Worm (Caenorhabditis elegans) whole organism, L1 larva: ENCODE data around the gene R12B2.2.

Experiments
- C04F5.9 ChIP-seq: sonication (generic microtip); optimal IDR thresholded peaks from 2 replicates; lab custom pipeline; 2016; ENCODE audit warnings: missing genetic modification characterization, missing compliant biosample characterization
- C34B4.2 ChIP-seq: sonication (generic microtip); optimal IDR thresholded peaks from 2 replicates; lab custom pipeline; 2017; ENCODE audit warnings: mild to moderate bottlenecking, missing genetic modification characterization, missing compliant biosample characterization
- aly-2 ChIP-seq: fragments of 150-350 bp; optimal IDR thresholded peaks from 2 replicates; lab custom pipeline; 2014; ENCODE audit warnings: missing biosample characterization, missing genetic modification characterization
- ama-1 ChIP-seq: fragments of 150-350 bp; optimal IDR thresholded peaks from 2 replicates; lab custom pipeline; 2014
- blmp-1 ChIP-seq: fragments of 150-350 bp; optimal IDR thresholded peaks from 2 replicates; lab custom pipeline; 2014; ENCODE audit warnings: missing biosample characterization, missing genetic modification characterization
- ceh-8 ChIP-seq: fragments of 200-800 bp; sonication (Bioruptor generic); optimal IDR thresholded peaks from 2 replicates; lab custom pipeline; 2018; ENCODE audit warnings: mild to moderate bottlenecking, missing genetic modification characterization, moderate library complexity, missing compliant biosample characterization
- ceh-82 ChIP-seq, 3 experiments: fragments of 150-350 bp in 1 of 3; sonication (generic microtip) in 2 of 3; optimal IDR thresholded peaks; 2 replicates each; lab custom pipeline; 2014 to 2017; ENCODE audit warnings: missing biosample characterization in 3 of 3, missing genetic modification characterization in 3 of 3
- ceh-90 ChIP-seq: sonication (generic microtip); optimal IDR thresholded peaks from 2 replicates; lab custom pipeline; 2016; ENCODE audit warnings: missing genetic modification characterization, missing compliant biosample characterization
- dpl-1 ChIP-seq, 3 experiments: fragments of 150-350 bp in 2 of 3; sonication (generic microtip) in 1 of 3; optimal IDR thresholded peaks; 2 replicates each; lab custom pipeline; 2014 to 2017; ENCODE audit warnings: missing biosample characterization in 3 of 3, missing genetic modification characterization in 3 of 3, missing genetic modification reagents in 3 of 3
- dsc-1 ChIP-seq: sonication (generic microtip); optimal IDR thresholded peaks from 2 replicates; lab custom pipeline; 2016; ENCODE audit warnings: mild to moderate bottlenecking, missing genetic modification characterization, missing compliant biosample characterization
- efl-1 ChIP-seq, 4 experiments: fragments of 150-350 bp; optimal IDR thresholded peaks in 3 of 4; peaks in 1 of 4; 1 replicate in 1 of 4; 2 replicates in 3 of 4; lab custom pipeline; 2014; ENCODE audit warnings: missing biosample characterization in 2 of 4, missing genetic modification characterization in 2 of 4, missing genetic modification reagents in 2 of 4
- egl-13 ChIP-seq: sonication (generic microtip); optimal IDR thresholded peaks from 2 replicates; lab custom pipeline; 2016; ENCODE audit warnings: missing genotype, missing genetic modification reagents, missing genetic modification characterization, missing compliant biosample characterization
- elt-2 ChIP-seq: sonication (generic microtip); optimal IDR thresholded peaks from 2 replicates; lab custom pipeline; 2016; ENCODE audit warnings: missing genetic modification characterization, mild to moderate bottlenecking, inconsistent platforms, missing compliant biosample characterization, missing genetic modification reagents
- elt-3 ChIP-seq, 6 experiments: fragments of 150-350 bp in 1 of 6; sonication (generic microtip); optimal IDR thresholded peaks; 2 replicates each; lab custom pipeline; 2017 to 2018; ENCODE audit warnings: missing biosample characterization in 6 of 6, missing genetic modification characterization in 6 of 6, inconsistent platforms in 1 of 6
- ets-5 ChIP-seq: fragments of 200-800 bp; sonication (Bioruptor generic); IDR thresholded peaks from 2 replicates; pipeline ENCODE4 v1.3.6; 2022; ENCODE audit warnings: missing genetic modification characterization, missing compliant biosample characterization
- fkh-10 ChIP-seq: sonication (generic microtip); optimal IDR thresholded peaks from 2 replicates; lab custom pipeline; 2017; ENCODE audit warnings: missing biosample characterization, missing genetic modification reagents, missing genetic modification characterization
- fkh-4 ChIP-seq: sonication (generic microtip); optimal IDR thresholded peaks from 2 replicates; lab custom pipeline; 2016; ENCODE audit warnings: missing compliant biosample characterization, missing genetic modification characterization, borderline replicate concordance
- hlh-4 ChIP-seq: sonication (generic microtip); optimal IDR thresholded peaks from 2 replicates; lab custom pipeline; 2016; ENCODE audit warnings: mild to moderate bottlenecking, missing genetic modification characterization, missing compliant biosample characterization
- lin-13 ChIP-seq: fragments of 150-350 bp; optimal IDR thresholded peaks from 2 replicates; lab custom pipeline; 2014; ENCODE audit warnings: missing biosample characterization, missing genetic modification reagents, missing genetic modification characterization
- lin-14 ChIP-seq: fragments of 200-800 bp; sonication (Bioruptor generic); optimal IDR thresholded peaks from 2 replicates; lab custom pipeline; 2018; ENCODE audit warnings: mild to moderate bottlenecking, missing genetic modification characterization, moderate library complexity, missing compliant biosample characterization
- lin-35 ChIP-seq, 2 experiments: fragments of 150-350 bp; optimal IDR thresholded peaks; 2 replicates each; lab custom pipeline; 2014; ENCODE audit warnings: missing biosample characterization in 2 of 2, missing genetic modification characterization in 2 of 2, missing genetic modification reagents in 2 of 2
- lin-39 ChIP-seq: fragments of 150-350 bp; optimal IDR thresholded peaks from 2 replicates; lab custom pipeline; 2014; ENCODE audit warnings: missing biosample characterization, missing genetic modification reagents, missing genetic modification characterization
- lir-3 ChIP-seq: sonication (generic microtip); optimal IDR thresholded peaks from 2 replicates; lab custom pipeline; 2016; ENCODE audit warnings: mild to moderate bottlenecking, missing genetic modification characterization, moderate library complexity, missing compliant biosample characterization; ENCODE audit not compliant: poor library complexity
- lsy-2 ChIP-seq, 2 experiments: fragments of 150-350 bp; optimal IDR thresholded peaks; 2 replicates each; lab custom pipeline; 2014; ENCODE audit warnings: missing biosample characterization in 2 of 2, missing genetic modification characterization in 2 of 2
- mab-9 ChIP-seq: fragments of 200-800 bp; sonication (Bioruptor generic); IDR thresholded peaks from 2 replicates; pipeline ENCODE4 v1.3.6; 2022; ENCODE audit warnings: missing genetic modification reagents, missing genetic modification characterization, missing compliant biosample characterization
- mep-1 ChIP-seq: fragments of 150-350 bp; optimal IDR thresholded peaks from 2 replicates; lab custom pipeline; 2014; ENCODE audit warnings: missing biosample characterization, missing genetic modification characterization
- nhr-12 ChIP-seq: sonication (generic microtip); optimal IDR thresholded peaks from 2 replicates; lab custom pipeline; 2017; ENCODE audit warnings: missing biosample characterization, missing genetic modification characterization
- nhr-19 ChIP-seq: fragments of 200-800 bp; sonication (Bioruptor generic); conservative IDR thresholded peaks from 2 replicates; pipeline ENCODE4 v1.3.6; 2022; ENCODE audit warnings: missing genetic modification characterization, missing compliant biosample characterization
- nhr-20 ChIP-seq: sonication (generic microtip); optimal IDR thresholded peaks from 2 replicates; lab custom pipeline; 2016; ENCODE audit warnings: mild to moderate bottlenecking, missing genetic modification characterization, missing compliant biosample characterization
- nhr-28 ChIP-seq: fragments of 150-350 bp; optimal IDR thresholded peaks from 2 replicates; lab custom pipeline; 2014; ENCODE audit warnings: missing biosample characterization, missing genetic modification characterization
- nhr-47 ChIP-seq: sonication (generic microtip); optimal IDR thresholded peaks from 2 replicates; lab custom pipeline; 2016; ENCODE audit warnings: mild to moderate bottlenecking, missing genetic modification characterization, moderate library complexity, missing compliant biosample characterization
- nhr-71 ChIP-seq: sonication (generic microtip); optimal IDR thresholded peaks from 2 replicates; lab custom pipeline; 2016; ENCODE audit warnings: mild to moderate bottlenecking, missing genetic modification characterization, moderate library complexity, missing compliant biosample characterization
- nhr-77 ChIP-seq: fragments of 150-350 bp; optimal IDR thresholded peaks from 2 replicates; lab custom pipeline; 2014; ENCODE audit warnings: missing biosample characterization, missing genetic modification characterization
- nhr-84 ChIP-seq: sonication (generic microtip); optimal IDR thresholded peaks from 2 replicates; lab custom pipeline; 2017; ENCODE audit warnings: missing biosample characterization, missing genetic modification characterization
- pax-3 ChIP-seq: fragments of 200-800 bp; sonication (Bioruptor generic); optimal IDR thresholded peaks from 2 replicates; lab custom pipeline; 2018; ENCODE audit warnings: mild to moderate bottlenecking, missing genetic modification characterization, moderate library complexity, missing compliant biosample characterization
- rnt-1 ChIP-seq: sonication (generic microtip); optimal IDR thresholded peaks from 2 replicates; lab custom pipeline; 2016; ENCODE audit warnings: mild to moderate bottlenecking, missing genetic modification characterization, moderate library complexity, missing compliant biosample characterization
- snu-23 ChIP-seq: sonication (generic microtip); optimal IDR thresholded peaks from 2 replicates; lab custom pipeline; 2016; ENCODE audit warnings: missing genetic modification characterization, missing compliant biosample characterization
- sox-4 ChIP-seq: sonication (generic microtip); optimal IDR thresholded peaks from 2 replicates; lab custom pipeline; 2016; ENCODE audit warnings: missing genetic modification characterization, missing compliant biosample characterization
- sup-37 ChIP-seq: fragments of 200-800 bp; sonication (Bioruptor generic); optimal IDR thresholded peaks from 2 replicates; lab custom pipeline; 2018; ENCODE audit warnings: mild to moderate bottlenecking, missing genetic modification characterization, missing compliant biosample characterization
- swsn-7 ChIP-seq: sonication (generic microtip); optimal IDR thresholded peaks from 2 replicates; lab custom pipeline; 2016; ENCODE audit warnings: missing genetic modification characterization, missing compliant biosample characterization
- unc-30 ChIP-seq: sonication (generic microtip); optimal IDR thresholded peaks from 2 replicates; lab custom pipeline; 2017; ENCODE audit warnings: missing biosample characterization, missing genetic modification characterization
- unc-62 ChIP-seq: fragments of 150-350 bp; optimal IDR thresholded peaks from 2 replicates; lab custom pipeline; 2014; ENCODE audit warnings: missing biosample characterization, missing genetic modification reagents, missing genetic modification characterization
- unc-86 ChIP-seq: sonication (generic microtip); optimal IDR thresholded peaks from 2 replicates; lab custom pipeline; 2016; ENCODE audit warnings: missing genetic modification characterization, missing compliant biosample characterization
- xbp-1 ChIP-seq: sonication (generic microtip); optimal IDR thresholded peaks from 2 replicates; lab custom pipeline; 2016; ENCODE audit warnings: missing genetic modification characterization, missing compliant biosample characterization
- ztf-11 ChIP-seq, 2 experiments: sonication (generic microtip); optimal IDR thresholded peaks; 2 replicates each; lab custom pipeline; 2016 to 2017; ENCODE audit warnings: missing genetic modification characterization in 2 of 2, missing biosample characterization in 1 of 2, missing compliant biosample characterization in 1 of 2
- ztf-4 ChIP-seq: fragments of 150-350 bp; optimal IDR thresholded peaks from 2 replicates; lab custom pipeline; 2014; ENCODE audit warnings: missing biosample characterization, missing genetic modification characterization

R12B2.2 gene

DNA sequence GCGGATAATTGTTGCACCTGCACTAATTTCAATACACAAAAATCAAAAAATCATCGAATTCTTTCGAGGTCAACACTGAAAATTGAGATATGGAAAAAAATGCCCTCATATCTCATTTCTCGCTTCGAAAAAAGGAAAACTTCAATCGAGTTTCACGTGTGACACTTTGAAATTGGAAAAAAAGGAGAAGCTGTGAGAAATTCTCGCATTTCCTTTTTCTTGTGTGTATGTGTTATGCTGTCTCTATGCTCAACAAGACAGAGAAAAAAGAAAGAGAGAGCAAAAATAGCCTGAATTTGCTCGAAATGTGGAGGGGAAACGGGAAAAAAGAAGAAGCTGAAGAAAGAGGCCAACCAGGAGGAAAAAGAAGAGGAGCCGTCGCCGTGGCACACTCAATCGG is 39.6 kb downstream of the R12B2.2 start:
- TF ChIP-seq lir-3 (no peak), nhr-47 (peak; percentile 11), nhr-71 (tag; lab: Kevin White, UChicago) (peak; percentile 20), ceh-82 (tag; optimal IDR thresholded peaks at IDR 0.05; lab: Kevin White, UChicago) (peak in 1 of 3 experiments; percentile 38), fkh-10 (GFP tag; lab: Kevin White, UChicago) (peak; percentile 78), lsy-2 (tag; optimal IDR thresholded peaks at IDR 0.05; lab: Kevin White, UChicago) (peak in 1 of 2 experiments; percentile 5), lin-14 (GFP tag; lab: Kevin White, UChicago) (peak; percentile 77), efl-1 (optimal IDR thresholded peaks at IDR 0.05; lab: Kevin White, UChicago) (no peak), efl-1 (GFP tag; optimal IDR thresholded peaks at IDR 0.05 in 1 of 2; lab: Kevin White, UChicago) (peak in 1 of 2 experiments; percentile 27), lin-39 (tag; lab: Kevin White, UChicago) (no peak)

DNA sequence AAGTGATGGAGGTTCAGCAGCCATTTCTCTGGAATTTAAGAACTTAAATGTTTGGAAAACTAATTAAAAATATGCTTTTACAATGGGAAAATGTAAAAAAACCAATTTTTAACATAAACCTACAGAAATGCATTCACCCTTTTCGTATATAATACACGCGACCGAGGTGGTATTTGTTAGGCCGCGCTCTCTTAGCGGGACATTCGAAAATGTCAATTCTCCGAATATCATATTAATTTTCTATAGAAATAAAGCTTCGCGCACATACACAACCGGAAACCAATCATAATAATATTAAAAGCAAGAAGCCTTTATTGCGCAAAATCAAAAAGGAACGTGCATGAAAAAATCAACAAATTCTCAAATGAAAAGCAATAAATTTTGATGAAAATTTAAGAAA is 46.4 kb downstream of the R12B2.2 start, which contains the start of gene ddx-23:
ddx-23 (minus strand) TSS at position 30 of the 400 bp plus-strand sequence.
- TF ChIP-seq xbp-1 (tag; lab: Kevin White, UChicago) (peak; percentile 16), dsc-1 (tag; lab: Kevin White, UChicago) (peak; percentile 11), lin-35 (GFP tag; optimal IDR thresholded peaks at IDR 0.05; lab: Kevin White, UChicago) (peak; percentile 61 to 84), fkh-4 (tag; lab: Kevin White, UChicago) (no peak), elt-2 (tag; lab: Kevin White, UChicago) (peak; percentile 19), lsy-2 (tag; optimal IDR thresholded peaks at IDR 0.05; lab: Kevin White, UChicago) (peak in 1 of 2 experiments; percentile 17), unc-62 (GFP tag; lab: Kevin White, UChicago) (no peak), rnt-1 (tag; lab: Kevin White, UChicago) (peak; percentile 9), mep-1 (tag; lab: Kevin White, UChicago) (peak; percentile 29), nhr-20 (tag; lab: Kevin White, UChicago) (peak; percentile 38), nhr-19 (GFP tag; lab: Robert Waterston, UW) (0 out of 2 replicates have a peak, but pooled peaks have one; percentile 2), ztf-11 (tag; optimal IDR thresholded peaks at IDR 0.05; lab: Kevin White, UChicago) (peak in 1 of 2 experiments; percentile 46), swsn-7 (tag; lab: Kevin White, UChicago) (peak; percentile 12), nhr-71 (tag; lab: Kevin White, UChicago) (peak; percentile 54), lir-3 (peak; percentile 1), snu-23 (peak; percentile 38), sox-4 (no peak), lin-14 (GFP tag; lab: Kevin White, UChicago) (no peak), lin-13 (peak; percentile 10), nhr-47 (peak; percentile 55), mab-9 (GFP tag; lab: Robert Waterston, UW) (0 out of 2 replicates have a peak, but pooled peaks have one; percentile 6), aly-2 (peak; percentile 70), unc-30 (tag; lab: Kevin White, UChicago) (no peak), dpl-1 (GFP tag; optimal IDR thresholded peaks at IDR 0.05; lab: Kevin White, UChicago) (peak; percentile 43 to 78 (median 60)), ztf-4 (peak; percentile 45), ama-1 (lab: Kevin White, UChicago) (peak; percentile 75), C04F5.9 (no peak), efl-1 (optimal IDR thresholded peaks at IDR 0.05; lab: Kevin White, UChicago) (peak; percentile 24 to 71), efl-1 (GFP tag; optimal IDR thresholded peaks at IDR 0.05 in 1 of 2; lab: Kevin White, UChicago) (peak; percentile 80 to 97)
- TF ChIP-seq, all 84 proteins: peak for 22

DNA sequence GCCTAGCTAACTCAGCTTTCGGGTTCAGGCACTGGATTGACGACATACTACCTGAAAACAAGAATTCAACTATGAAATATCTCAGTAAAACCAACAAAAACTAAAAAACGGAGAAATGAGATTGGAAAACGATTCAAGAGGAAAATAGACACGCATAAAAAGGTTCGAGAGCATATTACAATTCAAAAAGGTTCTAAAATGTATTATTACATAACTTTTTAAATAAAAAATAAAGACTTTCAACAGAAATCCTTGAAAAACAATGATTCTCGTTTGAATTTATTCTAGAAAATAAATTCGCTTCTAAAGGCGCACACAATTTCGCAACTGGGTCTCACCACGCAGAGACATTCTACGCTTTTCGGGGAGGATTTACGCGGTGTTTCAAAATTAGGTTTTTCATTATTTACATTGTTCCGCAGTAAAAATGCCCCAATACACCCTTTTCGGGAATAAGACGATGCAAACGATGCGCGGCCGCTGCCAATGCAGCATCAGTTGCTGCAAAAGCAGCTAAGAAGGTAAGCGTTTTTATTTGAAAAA is 48.9 kb downstream of the R12B2.2 start, which contains the start of the genes cct-6 and alh-9:
cct-6 (minus strand) TSS at position 51 of the 543 bp plus-strand sequence.
alh-9 (plus strand) TSS at position 382 of the 543 bp plus-strand sequence.
- TF ChIP-seq nhr-28 (tag; lab: Kevin White, UChicago) (no peak), lin-39 (tag; lab: Kevin White, UChicago) (peak; percentile 33), nhr-77 (tag; lab: Kevin White, UChicago) (peak; percentile 76), unc-86 (tag; lab: Kevin White, UChicago) (peak; percentile 69), fkh-10 (GFP tag; lab: Kevin White, UChicago) (peak; percentile 28), blmp-1 (tag; lab: Kevin White, UChicago) (peak; percentile 87), nhr-84 (tag; lab: Kevin White, UChicago) (no peak), ets-5 (GFP tag; lab: Robert Waterston, UW) (no peak), hlh-4 (no peak), egl-13 (tag; lab: Kevin White, UChicago) (peak; percentile 42), ceh-90 (tag; lab: Kevin White, UChicago) (peak; percentile 7), nhr-47 (peak; percentile 81), nhr-12 (tag; lab: Kevin White, UChicago) (no peak), sup-37 (GFP tag; lab: Kevin White, UChicago) (no peak), C34B4.2 (tag; lab: Kevin White, UChicago) (no peak), lsy-2 (tag; optimal IDR thresholded peaks at IDR 0.05; lab: Kevin White, UChicago) (peak; percentile 86 to 95), mab-9 (GFP tag; lab: Robert Waterston, UW) (no peak), pax-3 (no peak), ceh-8 (GFP tag; lab: Kevin White, UChicago) (no peak), elt-3 (tag; optimal IDR thresholded peaks at IDR 0.05; lab: Kevin White, UChicago) (peak in 3 of 6 experiments; percentile 24 to 92 (median 60)), rnt-1 (tag; lab: Kevin White, UChicago) (peak; percentile 81)
